Fruit fly (Drosophila melanogaster) whole organism, prepupa: ENCODE data around the gene Ypel.

Source experiments
- Blimp-1 ChIP-seq: fragments of 200-800 bp; sonication (Bioruptor generic); optimal IDR thresholded peaks from 3 replicates; lab custom pipeline; 2017; ENCODE audit warnings: missing biosample characterization, missing genetic modification characterization, mild to moderate bottlenecking, moderate library complexity, missing genetic modification reagents
- CG10669 ChIP-seq: fragments of 200-800 bp; sonication (Bioruptor generic); optimal IDR thresholded peaks from 3 replicates; lab custom pipeline; 2018; ENCODE audit warnings: missing biosample characterization, mild to moderate bottlenecking, missing genetic modification characterization, moderate library complexity
- CG11762 ChIP-seq: fragments of 200-800 bp; sonication (Bioruptor generic); optimal IDR thresholded peaks from 3 replicates; lab custom pipeline; 2016; ENCODE audit warnings: missing biosample characterization, missing genetic modification characterization; ENCODE audit not compliant: insufficient read depth
- CG3032 ChIP-seq: fragments of 200-800 bp; optimal IDR thresholded peaks from 2 replicates; lab custom pipeline; 2019; ENCODE audit warnings: missing biosample characterization, mild to moderate bottlenecking, missing genetic modification characterization, moderate library complexity
- CG31627 ChIP-seq: fragments of 200-800 bp; sonication (Bioruptor generic); optimal IDR thresholded peaks from 3 replicates; lab custom pipeline; 2016; ENCODE audit warnings: missing biosample characterization, missing genetic modification characterization
- CG32006 ChIP-seq: fragments of 200-800 bp; sonication (Bioruptor generic); optimal IDR thresholded peaks from 3 replicates; lab custom pipeline; 2017; ENCODE audit warnings: missing biosample characterization, mild to moderate bottlenecking, missing genetic modification characterization
- CG34406 ChIP-seq: fragments of 200-800 bp; sonication (Bioruptor generic); optimal IDR thresholded peaks from 3 replicates; lab custom pipeline; 2016; ENCODE audit warnings: missing biosample characterization, missing genetic modification characterization
- CG4318 ChIP-seq: fragments of 200-800 bp; sonication (Bioruptor generic); optimal IDR thresholded peaks from 3 replicates; lab custom pipeline; 2017; ENCODE audit warnings: missing biosample characterization, mild to moderate bottlenecking, missing genetic modification characterization
- CG6163 ChIP-seq: fragments of 200-800 bp; sonication (Bioruptor generic); IDR thresholded peaks from 3 replicates; pipeline ENCODE4 v1.3.6; 2022; ENCODE audit warnings: missing biosample characterization, missing genetic modification characterization
- CG6792 ChIP-seq: fragments of 200-800 bp; sonication (Bioruptor generic); optimal IDR thresholded peaks from 3 replicates; lab custom pipeline; 2016; ENCODE audit warnings: missing biosample characterization, missing genetic modification characterization
- CG6808 ChIP-seq: fragments of 200-800 bp; sonication (Bioruptor generic); optimal IDR thresholded peaks from 3 replicates; lab custom pipeline; 2017; ENCODE audit warnings: missing biosample characterization, missing genetic modification characterization, mild to moderate bottlenecking, moderate library complexity, missing genetic modification reagents
- CG6854 ChIP-seq: fragments of 200-800 bp; sonication (Bioruptor generic); optimal IDR thresholded peaks from 2 replicates; lab custom pipeline; 2017; ENCODE audit warnings: missing biosample characterization, mild to moderate bottlenecking, missing genetic modification characterization
- CG8119 ChIP-seq: fragments of 200-800 bp; sonication (Bioruptor generic); IDR thresholded peaks from 3 replicates; pipeline ENCODE4 v1.3.6; 2022; ENCODE audit warnings: missing biosample characterization, missing genetic modification characterization
- CG8632 ChIP-seq: fragments of 200-800 bp; sonication (Bioruptor generic); optimal IDR thresholded peaks from 3 replicates; lab custom pipeline; 2016; ENCODE audit warnings: missing biosample characterization, missing genetic modification characterization
- CG9139 ChIP-seq: fragments of 200-800 bp; sonication (Bioruptor generic); optimal IDR thresholded peaks from 3 replicates; lab custom pipeline; 2017; ENCODE audit warnings: missing biosample characterization, mild to moderate bottlenecking, missing genetic modification characterization
- Eip78C ChIP-seq: fragments of 200-800 bp; sonication (Bioruptor generic); peaks from one replicate; lab custom pipeline; 2016; ENCODE audit warnings: missing biosample characterization, missing genetic modification characterization
- Ets21C ChIP-seq: fragments of 200-800 bp; sonication (Bioruptor generic); optimal IDR thresholded peaks from 3 replicates; lab custom pipeline; 2016; ENCODE audit warnings: missing biosample characterization, missing genetic modification characterization
- Hr39 ChIP-seq: fragments of 200-800 bp; sonication (Bioruptor generic); optimal IDR thresholded peaks from 2 replicates; lab custom pipeline; 2016; ENCODE audit warnings: missing biosample characterization, missing genetic modification characterization
- Hr4 ChIP-seq: fragments of 200-800 bp; sonication (Bioruptor generic); optimal IDR thresholded peaks from 3 replicates; lab custom pipeline; 2016; ENCODE audit warnings: missing biosample characterization, missing genetic modification characterization
- Met ChIP-seq: fragments of 200-800 bp; sonication (Bioruptor generic); optimal IDR thresholded peaks from 3 replicates; lab custom pipeline; 2016; ENCODE audit warnings: missing biosample characterization, missing genetic modification characterization
- OdsH ChIP-seq: fragments of 200-800 bp; sonication (Bioruptor generic); optimal IDR thresholded peaks from 3 replicates; lab custom pipeline; 2016; ENCODE audit warnings: missing biosample characterization, missing genetic modification characterization
- Smox ChIP-seq: fragments of 200-800 bp; sonication (Bioruptor generic); optimal IDR thresholded peaks from 3 replicates; lab custom pipeline; 2016; ENCODE audit warnings: missing biosample characterization, missing genetic modification characterization
- Sox14 ChIP-seq: fragments of 200-800 bp; sonication (Bioruptor generic); optimal IDR thresholded peaks from 3 replicates; lab custom pipeline; 2016; ENCODE audit warnings: missing biosample characterization, missing genetic modification characterization
- cyc ChIP-seq: fragments of 200-800 bp; sonication (Bioruptor generic); optimal IDR thresholded peaks from 3 replicates; lab custom pipeline; 2016; ENCODE audit warnings: missing biosample characterization, missing genetic modification characterization
- dac ChIP-seq: fragments of 200-800 bp; sonication (Bioruptor generic); optimal IDR thresholded peaks from 2 replicates; lab custom pipeline; 2017; ENCODE audit warnings: missing biosample characterization, mild to moderate bottlenecking, missing genetic modification characterization
- dsx ChIP-seq: fragments of 200-800 bp; optimal IDR thresholded peaks from 3 replicates; lab custom pipeline; 2019; ENCODE audit warnings: missing biosample characterization, mild to moderate bottlenecking, missing genetic modification characterization, moderate library complexity; ENCODE audit not compliant: poor library complexity, severe bottlenecking
- eg ChIP-seq: fragments of 200-800 bp; sonication (Bioruptor generic); IDR thresholded peaks from 3 replicates; pipeline ENCODE4 v1.3.6; 2022; ENCODE audit warnings: missing biosample characterization, missing genetic modification characterization
- lz ChIP-seq: fragments of 200-800 bp; sonication (Bioruptor generic); optimal IDR thresholded peaks from 3 replicates; lab custom pipeline; 2016; ENCODE audit warnings: missing biosample characterization, missing genetic modification characterization
- net ChIP-seq: fragments of 200-800 bp; sonication (Bioruptor generic); optimal IDR thresholded peaks from 3 replicates; lab custom pipeline; 2016; ENCODE audit warnings: missing biosample characterization, missing genetic modification characterization
- pdm3 ChIP-seq: fragments of 200-800 bp; sonication (Bioruptor generic); optimal IDR thresholded peaks from 3 replicates; lab custom pipeline; 2016; ENCODE audit warnings: missing biosample characterization, missing genetic modification characterization
- salr ChIP-seq, 2 experiments: fragments of 200-800 bp; sonication (Bioruptor generic); optimal IDR thresholded peaks; 3 replicates each; lab custom pipeline; 2016 to 2018; ENCODE audit warnings: missing biosample characterization in 2 of 2, missing genetic modification characterization in 2 of 2, mild to moderate bottlenecking in 1 of 2
- spab ChIP-seq: fragments of 200-800 bp; sonication (Bioruptor generic); optimal IDR thresholded peaks from 2 replicates; lab custom pipeline; 2017; ENCODE audit warnings: missing biosample characterization, mild to moderate bottlenecking, missing genetic modification characterization, missing genetic modification reagents
- svp ChIP-seq: fragments of 200-800 bp; sonication (Bioruptor generic); peaks from one replicate; lab custom pipeline; 2016; ENCODE audit warnings: missing biosample characterization, missing genetic modification characterization
- vri ChIP-seq: fragments of 200-800 bp; sonication (Bioruptor generic); optimal IDR thresholded peaks from 3 replicates; lab custom pipeline; 2016; ENCODE audit warnings: missing biosample characterization, mild to moderate bottlenecking, missing genetic modification characterization

Gene Ypel

dm6 chrX:10210317-10210873 is 1.8 kb downstream of the Ypel start (continued):
- TF ChIP-seq CG34406 (GFP tag; lab: Kevin White, UChicago) (peak; percentile 12), CG3032 (tag; lab: Kevin White, UChicago) (no peak), eg (GFP tag; lab: Robert Waterston, UW) (peak; percentile 73), Blimp-1 (GFP tag; lab: Kevin White, UChicago) (no peak), CG8632 (GFP tag; lab: Kevin White, UChicago) (peak; percentile 9), spab (no peak), CG11762 (GFP tag; lab: Kevin White, UChicago) (peak; percentile 0), CG8119 (GFP tag; lab: Robert Waterston, UW) (0 out of 3 replicates have a peak, but pooled peaks have one; percentile 28), lz (GFP tag; lab: Kevin White, UChicago) (peak; percentile 38), salr (GFP tag; optimal IDR thresholded peaks at IDR 0.05; lab: Kevin White, UChicago) (peak in 1 of 2 experiments; percentile 27), dac (peak; percentile 19), cyc (GFP tag; lab: Kevin White, UChicago) (peak; percentile 54), net (no peak), OdsH (GFP tag; lab: Kevin White, UChicago) (peak; percentile 58), Eip78C (GFP tag; lab: Kevin White, UChicago) (peak; percentile 86), Smox (peak; percentile 51)

DNA sequence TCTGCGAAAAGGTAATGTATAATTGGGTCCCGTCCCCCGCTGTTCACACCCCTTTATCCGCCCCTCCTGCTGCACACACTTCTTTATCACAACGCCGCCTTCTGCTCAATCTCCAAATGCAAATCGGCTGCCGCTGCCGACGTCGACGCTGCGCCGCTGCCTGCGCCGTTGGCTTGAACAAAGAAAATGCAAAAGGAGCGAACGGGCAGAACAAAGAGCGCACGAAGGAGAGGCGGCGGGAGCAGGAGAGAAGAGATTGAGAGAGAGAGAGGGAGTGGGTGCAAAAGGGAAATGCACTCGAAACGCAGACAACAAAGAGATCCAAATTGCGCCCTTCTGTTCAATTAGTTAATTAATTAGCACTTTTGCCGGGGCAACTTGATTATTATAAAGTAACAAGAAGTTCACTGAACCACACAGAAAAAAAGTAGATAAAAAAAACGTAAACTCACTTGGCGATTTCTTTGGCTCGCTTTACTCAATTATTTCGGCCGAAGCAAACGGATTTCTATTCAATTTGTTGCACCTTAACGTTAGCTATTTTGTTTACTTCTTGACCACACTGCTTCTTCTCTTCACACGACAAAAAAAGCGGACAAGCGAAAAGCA is 2.5 kb downstream of the Ypel start:
- TF ChIP-seq CG6163 (GFP tag; lab: Robert Waterston, UW) (peak; percentile 62), CG6808 (GFP tag; lab: Kevin White, UChicago) (peak; percentile 20), vri (GFP tag; lab: Kevin White, UChicago) (peak; percentile 12), Hr39 (GFP tag; lab: Kevin White, UChicago) (no peak), CG9139 (GFP tag; lab: Kevin White, UChicago) (peak; percentile 21), Sox14 (GFP tag; lab: Kevin White, UChicago) (peak; percentile 99), svp (GFP tag; lab: Kevin White, UChicago) (peak; percentile 66), Hr4 (no peak), Eip78C (GFP tag; lab: Kevin White, UChicago) (peak; percentile 63)

- TF ChIP-seq CG32006 (GFP tag; lab: Kevin White, UChicago), result no peak
- no peak for TF ChIP-seq pdm3 (GFP tag; lab: Kevin White, UChicago)
- no peak for TF ChIP-seq Hr4
- TF ChIP-seq salr (GFP tag; optimal IDR thresholded peaks at IDR 0.05; lab: Kevin White, UChicago), result no peak
- TF ChIP-seq CG3032 (tag; lab: Kevin White, UChicago), result no peak
- no peak for TF ChIP-seq Blimp-1 (GFP tag; lab: Kevin White, UChicago)
- TF ChIP-seq lz (GFP tag; lab: Kevin White, UChicago), result no peak
- TF ChIP-seq CG6792 (GFP tag; lab: Kevin White, UChicago), result no peak
- no peak for TF ChIP-seq dsx (GFP tag; lab: Kevin White, UChicago)
- TF ChIP-seq CG31627, result no peak
- no peak for TF ChIP-seq CG6808 (GFP tag; lab: Kevin White, UChicago)
- TF ChIP-seq Ets21C (GFP tag; lab: Kevin White, UChicago), result no peak
- no peak for TF ChIP-seq CG6854 (GFP tag; lab: Kevin White, UChicago)
- TF ChIP-seq Met (GFP tag; lab: Kevin White, UChicago), result no peak
- TF ChIP-seq eg (GFP tag; lab: Robert Waterston, UW), result no peak
- TF ChIP-seq spab, result no peak
- no peak for TF ChIP-seq CG10669 (GFP tag; lab: Kevin White, UChicago)
- TF ChIP-seq CG4318 (GFP tag; lab: Kevin White, UChicago), result no peak
- TF ChIP-seq OdsH (GFP tag; lab: Kevin White, UChicago), result no peak
These were observed 6.1 kb downstream of the Ypel start for dm6 chrX:10206086-10206485.
